Fruit fly (Drosophila melanogaster) whole organism, embryonic: ENCODE measurements around the gene CG32440.

Experiments used
- Abd-B ChIP-seq: fragments of 200-800 bp; sonication (Bioruptor generic); optimal IDR thresholded peaks from 2 replicates; lab custom pipeline; 2018; ENCODE audit warnings: missing biosample characterization, mild to moderate bottlenecking, missing genetic modification characterization, moderate library complexity
- Atf6 ChIP-seq: fragments of 200-800 bp; sonication (Bioruptor generic); IDR thresholded peaks from 2 replicates; pipeline ENCODE4 v1.3.6; 2022; ENCODE audit warnings: missing biosample characterization, missing genetic modification characterization
- CG10209 ChIP-seq: fragments of 200-800 bp; sonication (Bioruptor generic); optimal IDR thresholded peaks from 3 replicates; lab custom pipeline; 2017; ENCODE audit warnings: missing biosample characterization, mild to moderate bottlenecking, missing genetic modification characterization, missing genetic modification reagents
- CG11504 ChIP-seq: fragments of 200-800 bp; sonication (Bioruptor generic); optimal IDR thresholded peaks from 3 replicates; lab custom pipeline; 2019; ENCODE audit warnings: missing biosample characterization, mild to moderate bottlenecking, missing genetic modification characterization, moderate library complexity
- CG13424 ChIP-seq: fragments of 200-800 bp; sonication (Bioruptor generic); optimal IDR thresholded peaks from 2 replicates; lab custom pipeline; 2019; ENCODE audit warnings: missing biosample characterization, mild to moderate bottlenecking, missing genetic modification characterization, moderate library complexity
- CG14441 ChIP-seq: fragments of 200-800 bp; sonication (Bioruptor generic); IDR thresholded peaks from 2 replicates; pipeline ENCODE4 v1.3.6; 2022; ENCODE audit warnings: missing biosample characterization, missing genetic modification characterization
- CG15269 ChIP-seq: fragments of 200-800 bp; sonication (Bioruptor generic); optimal IDR thresholded peaks from 2 replicates; lab custom pipeline; 2018; ENCODE audit warnings: missing biosample characterization, mild to moderate bottlenecking, missing genetic modification characterization, moderate library complexity
- CG15479 ChIP-seq: fragments of 200-800 bp; sonication (Bioruptor generic); optimal IDR thresholded peaks from 3 replicates; lab custom pipeline; 2019; ENCODE audit warnings: missing biosample characterization, mild to moderate bottlenecking, missing genetic modification characterization, moderate library complexity
- CG17359 ChIP-seq: fragments of 200-800 bp; sonication (Bioruptor generic); optimal IDR thresholded peaks from 3 replicates; lab custom pipeline; 2018; ENCODE audit warnings: missing biosample characterization, mild to moderate bottlenecking, missing genetic modification characterization, moderate library complexity
- CG17612 ChIP-seq: fragments of 200-800 bp; sonication (Bioruptor generic); IDR thresholded peaks from 2 replicates; pipeline ENCODE4 v1.3.6; 2022; ENCODE audit warnings: missing biosample characterization, missing genetic modification characterization
- CG17912 ChIP-seq: fragments of 200-800 bp; sonication (Bioruptor generic); optimal IDR thresholded peaks from 2 replicates; lab custom pipeline; 2018; ENCODE audit warnings: missing biosample characterization, mild to moderate bottlenecking, missing genetic modification characterization
- CG1792 ChIP-seq: fragments of 200-800 bp; sonication (Bioruptor generic); optimal IDR thresholded peaks from 2 replicates; lab custom pipeline; 2016; ENCODE audit warnings: missing biosample characterization, missing genetic modification characterization
- CG6654 ChIP-seq: fragments of 200-800 bp; sonication (Bioruptor generic); optimal IDR thresholded peaks from 2 replicates; lab custom pipeline; 2017; ENCODE audit warnings: missing biosample characterization, mild to moderate bottlenecking, missing genetic modification characterization
- CG9932 ChIP-seq: fragments of 200-800 bp; sonication (Bioruptor generic); IDR thresholded peaks from 2 replicates; pipeline ENCODE4 v1.3.6; 2022; ENCODE audit warnings: missing biosample characterization, missing genetic modification characterization
- D19A ChIP-seq: fragments of 200-800 bp; optimal IDR thresholded peaks from 3 replicates; lab custom pipeline; 2019; ENCODE audit warnings: missing biosample characterization, mild to moderate bottlenecking, missing genetic modification characterization, moderate library complexity
- Deaf1 ChIP-seq: fragments of 200-800 bp; optimal IDR thresholded peaks from 3 replicates; lab custom pipeline; 2019; ENCODE audit warnings: missing biosample characterization, mild to moderate bottlenecking, missing genetic modification characterization, moderate library complexity
- Drgx ChIP-seq: fragments of 200-800 bp; sonication (Bioruptor generic); IDR thresholded peaks from 2 replicates; pipeline ENCODE4 v1.3.6; 2022; ENCODE audit warnings: missing biosample characterization, missing genetic modification characterization
- E2f2 ChIP-seq: fragments of 200-800 bp; sonication (Bioruptor generic); IDR thresholded peaks from 2 replicates; pipeline ENCODE4 v1.3.6; 2022; ENCODE audit warnings: missing biosample characterization, missing genetic modification characterization
- Ets65A ChIP-seq: fragments of 200-800 bp; sonication (Bioruptor generic); peaks from one replicate; lab custom pipeline; 2016; ENCODE audit warnings: missing biosample characterization, missing genetic modification characterization
- GATAe ChIP-seq: fragments of 200-800 bp; sonication (Bioruptor generic); conservative IDR thresholded peaks from 2 replicates; pipeline ENCODE4 v1.3.6; 2022; ENCODE audit warnings: missing biosample characterization, missing genetic modification characterization
- Mad ChIP-seq: fragments of 200-800 bp; sonication (Bioruptor generic); optimal IDR thresholded peaks from 2 replicates; lab custom pipeline; 2016; ENCODE audit warnings: missing biosample characterization, missing genetic modification characterization
- Neu2 ChIP-seq: fragments of 200-800 bp; sonication (Bioruptor generic); optimal IDR thresholded peaks from 3 replicates; lab custom pipeline; 2016; ENCODE audit warnings: missing biosample characterization, missing genetic modification characterization, borderline replicate concordance
- Oli ChIP-seq: fragments of 200-800 bp; sonication (Bioruptor generic); optimal IDR thresholded peaks from 2 replicates; lab custom pipeline; 2018; ENCODE audit warnings: missing biosample characterization, mild to moderate bottlenecking, missing genetic modification characterization, moderate library complexity
- Sox102F ChIP-seq: fragments of 200-800 bp; sonication (Bioruptor generic); optimal IDR thresholded peaks from 2 replicates; lab custom pipeline; 2018; ENCODE audit warnings: missing biosample characterization, mild to moderate bottlenecking, missing genetic modification characterization, moderate library complexity
- Stat92E ChIP-seq, 3 experiments: fragments of >200 bp in 2 of 3; fragments of 200-800 bp in 1 of 3; sonication (Bioruptor generic) in 1 of 3; optimal IDR thresholded peaks; 2 replicates each; lab custom pipeline; 2017 to 2019; ENCODE audit warnings: missing biosample characterization in 3 of 3, missing genetic modification characterization in 3 of 3, mild to moderate bottlenecking in 1 of 3, moderate library complexity in 1 of 3
- Vsx1 ChIP-seq: fragments of 200-800 bp; sonication (Bioruptor generic); optimal IDR thresholded peaks from 2 replicates; lab custom pipeline; 2017; ENCODE audit warnings: missing biosample characterization, mild to moderate bottlenecking, missing genetic modification characterization, missing genetic modification reagents
- Xbp1 ChIP-seq: fragments of 200-800 bp; sonication (Bioruptor generic); optimal IDR thresholded peaks from 3 replicates; lab custom pipeline; 2016; ENCODE audit warnings: missing biosample characterization, mild to moderate bottlenecking, missing genetic modification characterization
- ac ChIP-seq: fragments of 200-800 bp; sonication (Bioruptor generic); optimal IDR thresholded peaks from 3 replicates; lab custom pipeline; 2017; ENCODE audit warnings: missing biosample characterization, mild to moderate bottlenecking, missing genetic modification characterization
- chinmo ChIP-seq: fragments of 200-800 bp; sonication (Bioruptor generic); IDR thresholded peaks from 4 replicates; pipeline ENCODE4 v1.3.6; 2022; ENCODE audit warnings: missing biosample characterization, missing genetic modification characterization; ENCODE audit not compliant: partially characterized antibody
- dati ChIP-seq: fragments of 200-800 bp; sonication (Bioruptor generic); IDR thresholded peaks from 2 replicates; pipeline ENCODE4 v1.3.6; 2022; ENCODE audit warnings: missing biosample characterization, missing genetic modification characterization
- dmrt99B ChIP-seq: fragments of 200-800 bp; sonication (Bioruptor generic); optimal IDR thresholded peaks from 2 replicates; lab custom pipeline; 2018; ENCODE audit warnings: missing biosample characterization, mild to moderate bottlenecking, missing genetic modification characterization, moderate library complexity
- exex ChIP-seq: fragments of 200-800 bp; sonication (Bioruptor generic); optimal IDR thresholded peaks from 4 replicates; lab custom pipeline; 2018; ENCODE audit warnings: missing biosample characterization, mild to moderate bottlenecking, missing genetic modification characterization, moderate library complexity
- fd64A ChIP-seq: fragments of 200-800 bp; sonication (Bioruptor generic); optimal IDR thresholded peaks from 3 replicates; lab custom pipeline; 2018; ENCODE audit warnings: missing biosample characterization, mild to moderate bottlenecking, missing genetic modification characterization
- fu2 ChIP-seq: fragments of 200-800 bp; sonication (Bioruptor generic); optimal IDR thresholded peaks from 2 replicates; lab custom pipeline; 2016; ENCODE audit warnings: missing biosample characterization, missing genetic modification characterization
- grn ChIP-seq: fragments of 200-800 bp; sonication (Bioruptor generic); optimal IDR thresholded peaks from 3 replicates; lab custom pipeline; 2017; ENCODE audit warnings: missing biosample characterization, missing genetic modification characterization
- maf-S ChIP-seq: fragments of 200-800 bp; sonication (Bioruptor generic); optimal IDR thresholded peaks from 2 replicates; lab custom pipeline; 2016; ENCODE audit warnings: missing biosample characterization, missing genetic modification characterization
- nau ChIP-seq: fragments of 200-800 bp; sonication (Bioruptor generic); optimal IDR thresholded peaks from 3 replicates; lab custom pipeline; 2017; ENCODE audit warnings: missing biosample characterization, mild to moderate bottlenecking, missing genetic modification characterization, missing genetic modification reagents
- nom ChIP-seq: fragments of 200-800 bp; sonication (Bioruptor generic); optimal IDR thresholded peaks from 2 replicates; lab custom pipeline; 2017; ENCODE audit warnings: missing biosample characterization, missing genetic modification characterization, mild to moderate bottlenecking, moderate library complexity, missing genetic modification reagents
- pnt ChIP-seq: fragments of 200-800 bp; sonication (Bioruptor generic); optimal IDR thresholded peaks from 3 replicates; lab custom pipeline; 2016; ENCODE audit warnings: missing biosample characterization, missing genetic modification characterization
- sd ChIP-seq: fragments of 200-800 bp; sonication (Bioruptor generic); optimal IDR thresholded peaks from 3 replicates; lab custom pipeline; 2018; ENCODE audit warnings: missing biosample characterization, mild to moderate bottlenecking, missing genetic modification characterization, moderate library complexity
- sens ChIP-seq: fragments of 200-800 bp; sonication (Bioruptor generic); peaks from one replicate; lab custom pipeline; 2016; ENCODE audit warnings: missing biosample characterization, missing genetic modification characterization
- slbo ChIP-seq: fragments of 200-800 bp; sonication (Bioruptor generic); IDR thresholded peaks from 2 replicates; pipeline ENCODE4 v1.3.6; 2022; ENCODE audit warnings: missing biosample characterization, missing genetic modification characterization
- sug ChIP-seq: fragments of 200-800 bp; optimal IDR thresholded peaks from 2 replicates; lab custom pipeline; 2019; ENCODE audit warnings: missing biosample characterization, mild to moderate bottlenecking, missing genetic modification characterization, moderate library complexity
- tx ChIP-seq: fragments of 200-800 bp; sonication (Bioruptor generic); optimal IDR thresholded peaks from 2 replicates; lab custom pipeline; 2016; ENCODE audit warnings: missing biosample characterization, missing genetic modification characterization
- wor ChIP-seq: fragments of 200-800 bp; sonication (Bioruptor generic); IDR thresholded peaks from 2 replicates; pipeline ENCODE4 v1.3.6; 2022; ENCODE audit warnings: missing biosample characterization, missing genetic modification characterization
- z ChIP-seq: fragments of 200-800 bp; sonication (Bioruptor generic); IDR thresholded peaks from 3 replicates; pipeline ENCODE4 v1.3.6; 2022; ENCODE audit warnings: missing biosample characterization, missing genetic modification characterization

CG32440 gene

dm6 chr3L:21398156-21398555 lies 38.2 kb downstream of the CG32440 start:
- TF ChIP-seq CG6654 (GFP tag; lab: Kevin White, UChicago) = no peak
- peak; percentile 22 for TF ChIP-seq sd (tag; lab: Kevin White, UChicago)
- no peak for TF ChIP-seq z (GFP tag; lab: Robert Waterston, UW)
- no peak for TF ChIP-seq fu2 (GFP tag; lab: Kevin White, UChicago)

dm6 chr3L:21400206-21400605 lies 40.2 kb downstream of the CG32440 start:
- no peak for TF ChIP-seq maf-S (GFP tag; lab: Kevin White, UChicago)
- no peak for TF ChIP-seq wor
- TF ChIP-seq GATAe = peak; percentile 56
- TF ChIP-seq sd (tag; lab: Kevin White, UChicago) = peak; percentile 32
- TF ChIP-seq D19A = no peak
- no peak for TF ChIP-seq CG15269
- TF ChIP-seq tx (GFP tag; lab: Kevin White, UChicago) = no peak
- no peak for TF ChIP-seq ac (GFP tag; lab: Kevin White, UChicago)
- TF ChIP-seq Ets65A (GFP tag; lab: Kevin White, UChicago) = peak; percentile 21
- no peak for TF ChIP-seq CG17912 (GFP tag; lab: Kevin White, UChicago)
- peak; percentile 15 for TF ChIP-seq Deaf1
- TF ChIP-seq sug (tag; lab: Kevin White, UChicago) = peak; percentile 80
- no peak for TF ChIP-seq dmrt99B
- no peak for TF ChIP-seq CG17612 (GFP tag; lab: Robert Waterston, UW)
- TF ChIP-seq Xbp1 (GFP tag; lab: Kevin White, UChicago) = no peak
- TF ChIP-seq nom (GFP tag; lab: Kevin White, UChicago) = no peak
- no peak for TF ChIP-seq Drgx
- no peak for TF ChIP-seq CG10209 (GFP tag; lab: Kevin White, UChicago)
- TF ChIP-seq grn (GFP tag; lab: Kevin White, UChicago) = peak; percentile 56
- TF ChIP-seq CG15479 (GFP tag; lab: Kevin White, UChicago) = no peak
- peak; percentile 12 for TF ChIP-seq Sox102F (GFP tag; lab: Kevin White, UChicago)
- no peak for TF ChIP-seq Neu2 (GFP tag; lab: Kevin White, UChicago)
- no peak for TF ChIP-seq Oli (tag; lab: Kevin White, UChicago)
- no peak for TF ChIP-seq Mad (GFP tag; lab: Kevin White, UChicago)
- TF ChIP-seq CG11504 (tag; lab: Kevin White, UChicago) = peak; percentile 21
- no peak for TF ChIP-seq CG13424
- TF ChIP-seq chinmo (GFP tag; lab: Robert Waterston, UW) = 0 out of 4 replicates have a peak, but pooled peaks have one; percentile 47
- TF ChIP-seq CG17359 (tag; lab: Kevin White, UChicago) = no peak
- TF ChIP-seq Atf6 (GFP tag; lab: Robert Waterston, UW) = 0 out of 2 replicates have a peak, but pooled peaks have one; percentile 10
- TF ChIP-seq CG1792 (GFP tag; lab: Kevin White, UChicago) = no peak
- no peak for TF ChIP-seq Stat92E (GFP tag; optimal IDR thresholded peaks at IDR 0.05; lab: Kevin White, UChicago)
- peak; percentile 11 for TF ChIP-seq Abd-B (GFP tag; lab: Kevin White, UChicago)
- TF ChIP-seq CG14441 (GFP tag; lab: Robert Waterston, UW) = 0 out of 2 replicates have a peak, but pooled peaks have one; percentile 27
- TF ChIP-seq dati (GFP tag; lab: Robert Waterston, UW) = no peak
- 0 out of 2 replicates have a peak, but pooled peaks have one; percentile 10 for TF ChIP-seq slbo (GFP tag; lab: Robert Waterston, UW)
- peak; percentile 28 for TF ChIP-seq sens (GFP tag; lab: Kevin White, UChicago)
- no peak for TF ChIP-seq pnt (GFP tag; lab: Kevin White, UChicago)
- peak; percentile 23 for TF ChIP-seq exex (tag; lab: Kevin White, UChicago)
- no peak for TF ChIP-seq E2f2 (GFP tag; lab: Robert Waterston, UW)
- TF ChIP-seq CG6654 (GFP tag; lab: Kevin White, UChicago) = no peak
- TF ChIP-seq nau (GFP tag; lab: Kevin White, UChicago) = no peak
- TF ChIP-seq Vsx1 (GFP tag; lab: Kevin White, UChicago) = no peak
- TF ChIP-seq fd64A (GFP tag; lab: Kevin White, UChicago) = no peak
- TF ChIP-seq CG9932 (GFP tag; lab: Robert Waterston, UW) = peak; percentile 31; the same call in 1 of the 2 replicates
